Fruit fly (Drosophila melanogaster) whole organism, embryonic: ENCODE measurements around the gene Grip75.

Source experiments
- CG11560 ChIP-seq: fragments of 200-800 bp; sonication (Bioruptor generic); IDR thresholded peaks from 3 replicates; pipeline ENCODE4 v1.3.6; 2022; ENCODE audit warnings: missing biosample characterization, missing genetic modification characterization
- CG12299 ChIP-seq: fragments of 200-800 bp; sonication (Bioruptor generic); optimal IDR thresholded peaks from 2 replicates; lab custom pipeline; 2018; ENCODE audit warnings: missing biosample characterization, mild to moderate bottlenecking, missing genetic modification characterization
- CG1233 ChIP-seq: fragments of 200-800 bp; sonication (Bioruptor generic); optimal IDR thresholded peaks from 4 replicates; lab custom pipeline; 2018; ENCODE audit warnings: missing biosample characterization, mild to moderate bottlenecking, missing genetic modification characterization
- CG15073 ChIP-seq: fragments of 200-800 bp; sonication (Bioruptor generic); optimal IDR thresholded peaks from 2 replicates; lab custom pipeline; 2016; ENCODE audit warnings: missing biosample characterization, missing genetic modification characterization
- CG16815 ChIP-seq: fragments of 200-800 bp; sonication (Bioruptor generic); optimal IDR thresholded peaks from 3 replicates; lab custom pipeline; 2017; ENCODE audit warnings: missing biosample characterization, mild to moderate bottlenecking, missing genetic modification characterization
- CG17385 ChIP-seq: fragments of 200-800 bp; sonication (Bioruptor generic); optimal IDR thresholded peaks from 3 replicates; lab custom pipeline; 2018; ENCODE audit warnings: missing biosample characterization, mild to moderate bottlenecking, missing genetic modification characterization
- CG18476 ChIP-seq: fragments of 200-800 bp; sonication (Bioruptor generic); optimal IDR thresholded peaks from 2 replicates; lab custom pipeline; 2016; ENCODE audit warnings: missing biosample characterization, mild to moderate bottlenecking, missing genetic modification characterization
- CG31388 ChIP-seq: fragments of 200-800 bp; sonication (Bioruptor generic); optimal IDR thresholded peaks from 2 replicates; lab custom pipeline; 2016; ENCODE audit warnings: missing biosample characterization, missing genetic modification characterization
- CG33557 ChIP-seq: fragments of 200-800 bp; sonication (Bioruptor generic); optimal IDR thresholded peaks from 2 replicates; lab custom pipeline; 2019; ENCODE audit warnings: missing biosample characterization, mild to moderate bottlenecking, missing genetic modification characterization, moderate library complexity
- CG6689 ChIP-seq: fragments of 200-800 bp; sonication (Bioruptor generic); IDR thresholded peaks from 2 replicates; pipeline ENCODE4 v1.3.6; 2022; ENCODE audit warnings: missing biosample characterization, missing genetic modification characterization
- CG6854 ChIP-seq: fragments of 200-800 bp; sonication (Bioruptor generic); optimal IDR thresholded peaks from 3 replicates; lab custom pipeline; 2017; ENCODE audit warnings: missing biosample characterization, mild to moderate bottlenecking, missing genetic modification characterization
- CG7786 ChIP-seq: fragments of 200-800 bp; sonication (Bioruptor generic); optimal IDR thresholded peaks from 2 replicates; lab custom pipeline; 2016; ENCODE audit warnings: missing biosample characterization, missing genetic modification characterization
- CG9215 ChIP-seq: fragments of 200-800 bp; sonication (Bioruptor generic); IDR thresholded peaks from 2 replicates; pipeline ENCODE4 v1.3.6; 2022; ENCODE audit warnings: missing biosample characterization, missing genetic modification characterization
- CG9727 ChIP-seq: fragments of 200-800 bp; sonication (Bioruptor generic); optimal IDR thresholded peaks from 3 replicates; lab custom pipeline; 2017; ENCODE audit warnings: missing biosample characterization, mild to moderate bottlenecking, missing genetic modification characterization
- CG9817 ChIP-seq: fragments of 200-800 bp; sonication (Bioruptor generic); optimal IDR thresholded peaks from 2 replicates; lab custom pipeline; 2018; ENCODE audit warnings: missing biosample characterization, mild to moderate bottlenecking, missing genetic modification characterization, moderate library complexity
- Dip2 ChIP-seq: fragments of 200-800 bp; sonication (Bioruptor generic); IDR thresholded peaks from 2 replicates; pipeline ENCODE4 v1.3.6; 2022; ENCODE audit warnings: missing biosample characterization, missing genetic modification characterization
- Dip3 ChIP-seq: fragments of 200-800 bp; sonication (Bioruptor generic); optimal IDR thresholded peaks from 3 replicates; lab custom pipeline; 2016; ENCODE audit warnings: missing biosample characterization, missing genetic modification characterization
- Ets65A ChIP-seq: fragments of 200-800 bp; sonication (Bioruptor generic); peaks from one replicate; lab custom pipeline; 2016; ENCODE audit warnings: missing biosample characterization, missing genetic modification characterization
- Ets97D ChIP-seq: fragments of 200-800 bp; sonication (Bioruptor generic); optimal IDR thresholded peaks from 3 replicates; lab custom pipeline; 2016; ENCODE audit warnings: missing biosample characterization, missing genetic modification characterization
- Hmr ChIP-seq: fragments of 200-800 bp; sonication (Bioruptor generic); optimal IDR thresholded peaks from 3 replicates; lab custom pipeline; 2017; ENCODE audit warnings: mild to moderate bottlenecking, missing biosample characterization, missing genetic modification reagents, missing genetic modification characterization
- Hsf ChIP-seq: fragments of 200-800 bp; sonication (Bioruptor generic); optimal IDR thresholded peaks from 3 replicates; lab custom pipeline; 2016; ENCODE audit warnings: missing biosample characterization, missing genetic modification characterization
- Max ChIP-seq: fragments of 200-800 bp; sonication (Bioruptor generic); optimal IDR thresholded peaks from 2 replicates; lab custom pipeline; 2016; ENCODE audit warnings: missing biosample characterization, mild to moderate bottlenecking, missing genetic modification characterization
- Myb ChIP-seq: fragments of 200-800 bp; sonication (Bioruptor generic); optimal IDR thresholded peaks from 2 replicates; lab custom pipeline; 2016; ENCODE audit warnings: missing biosample characterization, missing genetic modification characterization
- NFAT ChIP-seq: fragments of 200-800 bp; sonication (Bioruptor generic); IDR thresholded peaks from 2 replicates; pipeline ENCODE4 v1.3.6; 2022; ENCODE audit warnings: missing biosample characterization, missing genetic modification characterization
- Nf-YA ChIP-seq: fragments of 200-800 bp; sonication (Bioruptor generic); IDR thresholded peaks from 2 replicates; pipeline ENCODE4 v1.3.6; 2022; ENCODE audit warnings: missing biosample characterization, missing genetic modification characterization
- Oli ChIP-seq: fragments of 200-800 bp; sonication (Bioruptor generic); optimal IDR thresholded peaks from 2 replicates; lab custom pipeline; 2018; ENCODE audit warnings: missing biosample characterization, mild to moderate bottlenecking, missing genetic modification characterization, moderate library complexity
- Opbp ChIP-seq: fragments of 200-800 bp; sonication (Bioruptor generic); IDR thresholded peaks from 3 replicates; pipeline ENCODE4 v1.3.6; 2022; ENCODE audit warnings: missing biosample characterization, missing genetic modification characterization; ENCODE audit not compliant: partially characterized antibody
- Pdp1 ChIP-seq, 2 experiments: fragments of 200-800 bp; sonication (Bioruptor generic); optimal IDR thresholded peaks; 3 replicates each; lab custom pipeline; 2016; ENCODE audit warnings: missing biosample characterization in 2 of 2, missing genetic modification characterization in 2 of 2, mild to moderate bottlenecking in 1 of 2, moderate library complexity in 1 of 2
- Poxn ChIP-seq: fragments of 200-800 bp; sonication (Bioruptor generic); IDR thresholded peaks from 2 replicates; pipeline ENCODE4 v1.3.6; 2022; ENCODE audit warnings: missing biosample characterization, missing genetic modification characterization
- Spps ChIP-seq: fragments of 200-800 bp; sonication (Bioruptor generic); optimal IDR thresholded peaks from 2 replicates; lab custom pipeline; 2018; ENCODE audit warnings: missing biosample characterization, mild to moderate bottlenecking, missing genetic modification characterization
- Usf ChIP-seq: fragments of 200-800 bp; sonication (Bioruptor generic); optimal IDR thresholded peaks from 2 replicates; lab custom pipeline; 2017; ENCODE audit warnings: missing genotype, missing biosample characterization, missing genetic modification characterization
- Vsx1 ChIP-seq: fragments of 200-800 bp; sonication (Bioruptor generic); optimal IDR thresholded peaks from 2 replicates; lab custom pipeline; 2017; ENCODE audit warnings: missing biosample characterization, mild to moderate bottlenecking, missing genetic modification characterization, missing genetic modification reagents
- ap ChIP-seq: fragments of 200-800 bp; sonication (Bioruptor generic); IDR thresholded peaks from 2 replicates; pipeline ENCODE4 v1.3.6; 2022; ENCODE audit warnings: missing biosample characterization, missing genetic modification characterization
- cato ChIP-seq: fragments of 200-800 bp; sonication (Bioruptor generic); optimal IDR thresholded peaks from 2 replicates; lab custom pipeline; 2016; ENCODE audit warnings: missing biosample characterization, missing genetic modification characterization, borderline replicate concordance
- cg ChIP-seq: fragments of 200-800 bp; sonication (Bioruptor generic); optimal IDR thresholded peaks from 3 replicates; lab custom pipeline; 2019; ENCODE audit warnings: missing biosample characterization, mild to moderate bottlenecking, missing genetic modification characterization, moderate library complexity
- crol ChIP-seq: fragments of 200-800 bp; sonication (Bioruptor generic); IDR thresholded peaks from 2 replicates; pipeline ENCODE4 v1.3.6; 2022; ENCODE audit warnings: missing biosample characterization, missing genetic modification characterization
- da ChIP-seq: fragments of 200-800 bp; sonication (Bioruptor generic); optimal IDR thresholded peaks from 2 replicates; lab custom pipeline; 2016; ENCODE audit warnings: missing biosample characterization, missing genetic modification characterization
- dimm ChIP-seq: fragments of 200-800 bp; sonication (Bioruptor generic); IDR thresholded peaks from 2 replicates; pipeline ENCODE4 v1.3.6; 2022; ENCODE audit warnings: missing biosample characterization, missing genetic modification characterization
- disco-r ChIP-seq: fragments of 200-800 bp; sonication (Bioruptor generic); optimal IDR thresholded peaks from 2 replicates; lab custom pipeline; 2016; ENCODE audit warnings: missing biosample characterization, missing genetic modification characterization
- eve ChIP-seq, 2 experiments: fragments of >200 bp; optimal IDR thresholded peaks; 2 replicates each; lab custom pipeline; 2017; ENCODE audit warnings: missing biosample characterization in 2 of 2, missing genetic modification characterization in 2 of 2
- fd64A ChIP-seq: fragments of 200-800 bp; sonication (Bioruptor generic); optimal IDR thresholded peaks from 3 replicates; lab custom pipeline; 2018; ENCODE audit warnings: missing biosample characterization, mild to moderate bottlenecking, missing genetic modification characterization
- fd96Cb ChIP-seq: fragments of 200-800 bp; sonication (Bioruptor generic); optimal IDR thresholded peaks from 2 replicates; lab custom pipeline; 2018; ENCODE audit warnings: missing biosample characterization, mild to moderate bottlenecking, missing genetic modification characterization, moderate library complexity
- fu2 ChIP-seq: fragments of 200-800 bp; sonication (Bioruptor generic); optimal IDR thresholded peaks from 2 replicates; lab custom pipeline; 2016; ENCODE audit warnings: missing biosample characterization, missing genetic modification characterization
- gro ChIP-seq: fragments of 200-800 bp; sonication (Bioruptor generic); optimal IDR thresholded peaks from 2 replicates; lab custom pipeline; 2016; ENCODE audit warnings: missing biosample characterization, missing genetic modification characterization
- gt ChIP-seq: fragments of 200-800 bp; sonication (Bioruptor generic); IDR thresholded peaks from 2 replicates; pipeline ENCODE4 v1.3.6; 2022; ENCODE audit warnings: missing biosample characterization, missing genetic modification characterization
- luna ChIP-seq: fragments of 200-800 bp; sonication (Bioruptor generic); optimal IDR thresholded peaks from 2 replicates; lab custom pipeline; 2016; ENCODE audit warnings: missing biosample characterization, missing genetic modification characterization
- nerfin-2 ChIP-seq: fragments of 200-800 bp; sonication (Bioruptor generic); IDR thresholded peaks from 2 replicates; pipeline ENCODE4 v1.3.6; 2022; ENCODE audit warnings: missing biosample characterization, missing genetic modification characterization; ENCODE audit not compliant: partially characterized antibody
- pita ChIP-seq: fragments of 200-800 bp; sonication (Bioruptor generic); optimal IDR thresholded peaks from 2 replicates; lab custom pipeline; 2017; ENCODE audit warnings: missing biosample characterization, mild to moderate bottlenecking, missing genetic modification characterization
- pros ChIP-seq: fragments of 200-800 bp; sonication (Bioruptor generic); optimal IDR thresholded peaks from 3 replicates; lab custom pipeline; 2019; ENCODE audit warnings: missing biosample characterization, mild to moderate bottlenecking, missing genetic modification characterization, moderate library complexity
- shn ChIP-seq: fragments of 200-800 bp; sonication (Bioruptor generic); optimal IDR thresholded peaks from 3 replicates; lab custom pipeline; 2016; ENCODE audit warnings: missing biosample characterization, missing genetic modification characterization
- slou ChIP-seq: fragments of 200-800 bp; sonication (Bioruptor generic); optimal IDR thresholded peaks from 3 replicates; lab custom pipeline; 2016; ENCODE audit warnings: missing biosample characterization, missing genetic modification characterization
- tna ChIP-seq: fragments of 200-800 bp; sonication (Bioruptor generic); IDR thresholded peaks from 2 replicates; pipeline ENCODE4 v1.3.6; 2022; ENCODE audit warnings: missing biosample characterization, missing genetic modification characterization; ENCODE audit not compliant: partially characterized antibody
- vfl ChIP-seq: fragments of 200-800 bp; sonication (Bioruptor generic); optimal IDR thresholded peaks from 2 replicates; lab custom pipeline; 2016; ENCODE audit warnings: missing biosample characterization, missing genetic modification characterization

Gene Grip75

DNA sequence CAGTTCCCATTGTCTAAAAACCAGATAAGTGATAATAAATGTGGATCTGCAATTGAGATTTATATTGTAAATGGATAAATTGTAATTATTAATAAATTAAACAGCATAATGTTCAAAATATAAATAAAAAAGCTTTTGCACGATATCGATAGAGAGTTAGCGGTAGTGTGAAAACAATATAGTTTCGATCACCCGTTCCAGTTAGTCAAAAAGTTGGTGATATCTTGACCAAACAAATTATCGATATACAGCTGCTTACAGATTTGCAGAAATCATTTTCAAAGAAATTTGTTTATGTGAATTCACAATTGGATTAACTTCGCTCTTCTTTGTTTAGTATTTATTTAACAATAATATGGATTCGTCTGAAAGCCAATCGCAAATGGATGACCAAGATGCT lies 43.9 kb upstream of the Grip75 start, which contains the start of gene Nse4 (continued):
- TF ChIP-seq da = no peak
- TF ChIP-seq Spps (tag; lab: Kevin White, UChicago) = no peak
- TF ChIP-seq CG9817 (tag; lab: Kevin White, UChicago) = no peak
- TF ChIP-seq CG9215 (GFP tag; lab: Robert Waterston, UW) = no peak
- TF ChIP-seq Dip3 = no peak
- no peak for TF ChIP-seq dimm
- TF ChIP-seq crol (GFP tag; lab: Robert Waterston, UW) = no peak
- no peak for TF ChIP-seq cato (GFP tag; lab: Kevin White, UChicago)
- TF ChIP-seq Usf = no peak
- TF ChIP-seq CG16815 (GFP tag; lab: Kevin White, UChicago) = no peak
- no peak for TF ChIP-seq CG9727 (GFP tag; lab: Kevin White, UChicago)
- TF ChIP-seq CG7786 = no peak
- no peak for TF ChIP-seq CG12299 (tag; lab: Kevin White, UChicago)
- no peak for TF ChIP-seq CG6854 (GFP tag; lab: Kevin White, UChicago)
- TF ChIP-seq Hmr (GFP tag; lab: Kevin White, UChicago) = no peak
- peak; percentile 4 for TF ChIP-seq Myb (GFP tag; lab: Kevin White, UChicago)
- TF ChIP-seq vfl = no peak
- TF ChIP-seq Max (GFP tag; lab: Kevin White, UChicago) = no peak
- peak; percentile 77; the same call in 2 of the 3 replicates for TF ChIP-seq Opbp (GFP tag; lab: Robert Waterston, UW)
- no peak for TF ChIP-seq CG1233 (GFP tag; lab: Kevin White, UChicago)
- no peak for TF ChIP-seq fd64A (GFP tag; lab: Kevin White, UChicago)
- TF ChIP-seq pita (GFP tag; lab: Kevin White, UChicago) = no peak
- TF ChIP-seq CG31388 (GFP tag; lab: Kevin White, UChicago) = no peak
- no peak for TF ChIP-seq Pdp1 (GFP tag; optimal IDR thresholded peaks at IDR 0.05; lab: Kevin White, UChicago)
- TF ChIP-seq gt (GFP tag; lab: Robert Waterston, UW) = no peak
- no peak for TF ChIP-seq CG17385
- no peak for TF ChIP-seq CG6689
- TF ChIP-seq Poxn = no peak
- no peak for TF ChIP-seq Hsf (GFP tag; lab: Kevin White, UChicago)
- TF ChIP-seq Ets65A = no peak
- TF ChIP-seq fd96Cb (tag; lab: Kevin White, UChicago) = no peak
- no peak for TF ChIP-seq ap (GFP tag; lab: Robert Waterston, UW)
- TF ChIP-seq pros (GFP tag; lab: Kevin White, UChicago) = no peak
- no peak for TF ChIP-seq CG15073 (GFP tag; lab: Kevin White, UChicago)
- TF ChIP-seq Ets97D = peak; percentile 23
- no peak for TF ChIP-seq eve (GFP tag; optimal IDR thresholded peaks at IDR 0.05; lab: Kevin White, UChicago)
- no peak for TF ChIP-seq Vsx1 (GFP tag; lab: Kevin White, UChicago)
- no peak for TF ChIP-seq Dip2 (GFP tag; lab: Robert Waterston, UW)
- no peak for TF ChIP-seq CG11560 (tag; lab: Robert Waterston, UW)
- no peak for TF ChIP-seq slou (GFP tag; lab: Kevin White, UChicago)
- no peak for TF ChIP-seq shn
- no peak for TF ChIP-seq CG33557 (GFP tag; lab: Kevin White, UChicago)
- no peak for TF ChIP-seq luna (GFP tag; lab: Kevin White, UChicago)
- no peak for TF ChIP-seq CG18476
- no peak for TF ChIP-seq cg
- no peak for TF ChIP-seq gro (GFP tag; lab: Kevin White, UChicago)
- no peak for TF ChIP-seq Nf-YA (GFP tag; lab: Robert Waterston, UW)
- no peak for TF ChIP-seq NFAT (GFP tag; lab: Robert Waterston, UW)
- TF ChIP-seq Oli (tag; lab: Kevin White, UChicago) = no peak
- no peak for TF ChIP-seq fu2 (GFP tag; lab: Kevin White, UChicago)
- TF ChIP-seq nerfin-2 = peak; percentile 83
- no peak for TF ChIP-seq disco-r
- TF ChIP-seq tna = peak; percentile 93
